Worm (Caenorhabditis elegans) whole organism, early embryonic: ENCODE data around the gene nlp-16.

ENCODE experiments used
- B0310.2 ChIP-seq: sonication (generic microtip); optimal IDR thresholded peaks from 2 replicates; lab custom pipeline; 2016; ENCODE audit warnings: mild to moderate bottlenecking, missing genetic modification characterization, missing compliant biosample characterization
- F13C5.2 ChIP-seq: sonication (generic microtip); optimal IDR thresholded peaks from 2 replicates; lab custom pipeline; 2017; ENCODE audit warnings: mild to moderate bottlenecking, missing genetic modification characterization, inconsistent platforms, missing compliant biosample characterization
- aly-1 ChIP-seq: sonication (generic microtip); optimal IDR thresholded peaks from 2 replicates; lab custom pipeline; 2016; ENCODE audit warnings: missing genetic modification characterization, missing compliant biosample characterization
- ama-1 ChIP-seq: fragments of 150-350 bp; optimal IDR thresholded peaks from 2 replicates; lab custom pipeline; 2014
- ceh-13 ChIP-seq: fragments of 200-800 bp; sonication (Bioruptor generic); optimal IDR thresholded peaks from 2 replicates; lab custom pipeline; 2018; ENCODE audit warnings: mild to moderate bottlenecking, missing genetic modification characterization, missing compliant biosample characterization
- ceh-36 ChIP-seq: sonication (generic microtip); optimal IDR thresholded peaks from 2 replicates; lab custom pipeline; 2016; ENCODE audit warnings: missing genetic modification characterization, inconsistent platforms, missing compliant biosample characterization
- flt-1 ChIP-seq: fragments of 200-800 bp; sonication (Bioruptor generic); IDR thresholded peaks from 2 replicates; pipeline ENCODE4 v1.3.6; 2022; ENCODE audit warnings: missing genetic modification characterization, missing compliant biosample characterization
- hmg-4 ChIP-seq: fragments of 200-800 bp; sonication (Bioruptor generic); optimal IDR thresholded peaks from 2 replicates; lab custom pipeline; 2018; ENCODE audit warnings: mild to moderate bottlenecking, missing genetic modification characterization, missing compliant biosample characterization
- hnd-1 ChIP-seq: sonication (generic microtip); optimal IDR thresholded peaks from 2 replicates; lab custom pipeline; 2016; ENCODE audit warnings: missing genetic modification characterization, missing compliant biosample characterization
- scrt-1 ChIP-seq: fragments of 200-800 bp; sonication (Bioruptor generic); IDR thresholded peaks from 2 replicates; pipeline ENCODE4 v1.3.6; 2022; ENCODE audit warnings: missing genetic modification characterization, missing compliant biosample characterization
- sea-1 ChIP-seq: fragments of 200-800 bp; sonication (Bioruptor generic); conservative IDR thresholded peaks from 2 replicates; pipeline ENCODE4 v1.3.6; 2022; ENCODE audit warnings: missing genetic modification characterization, missing compliant biosample characterization
- tbx-11 ChIP-seq: fragments of 200-800 bp; sonication (Bioruptor generic); IDR thresholded peaks from 2 replicates; pipeline ENCODE4 v1.3.6; 2022; ENCODE audit warnings: missing genetic modification characterization, missing compliant biosample characterization
- tbx-37 ChIP-seq: fragments of 200-800 bp; sonication (Bioruptor generic); conservative IDR thresholded peaks from 2 replicates; pipeline ENCODE4 v1.3.6; 2022; ENCODE audit warnings: missing genetic modification reagents, missing genetic modification characterization, missing compliant biosample characterization
- tra-4 ChIP-seq: sonication (generic microtip); optimal IDR thresholded peaks from 2 replicates; lab custom pipeline; 2017; ENCODE audit warnings: missing genetic modification characterization, missing compliant biosample characterization

DNA sequence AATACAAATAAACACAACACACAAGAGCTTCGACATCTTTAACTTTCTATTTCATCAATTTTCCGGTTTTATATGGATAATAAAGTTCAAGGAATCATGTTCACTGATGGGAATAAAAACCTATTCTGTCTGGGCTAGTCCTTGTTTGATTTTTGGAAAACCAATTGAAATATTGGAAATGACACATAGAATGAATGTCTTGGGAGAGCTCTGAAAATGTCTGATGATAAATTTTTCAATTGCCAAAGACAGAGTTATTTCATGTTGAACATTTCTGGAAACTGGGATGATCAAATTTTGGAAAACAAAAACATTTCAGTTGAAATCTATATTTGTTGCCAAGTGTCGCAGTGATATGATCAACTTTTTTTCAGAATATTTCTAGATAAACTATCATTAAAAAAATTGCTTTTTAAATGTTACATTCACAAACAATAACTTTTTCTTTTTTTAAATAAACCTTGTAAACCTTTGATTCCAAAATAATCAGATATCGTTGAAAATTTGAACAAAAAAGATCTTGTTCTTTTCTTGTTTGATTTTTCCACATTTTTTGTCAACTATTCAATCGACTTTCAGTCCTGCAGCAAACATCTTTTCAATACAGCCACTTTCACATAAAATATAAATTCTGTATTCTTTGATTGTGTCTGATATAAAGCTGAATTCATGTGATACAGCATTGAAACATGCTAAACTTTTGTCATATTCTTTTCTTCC lies 22.0 kb downstream of the nlp-16 start, which contains the start of the genes F58F9.6 and F58F9.8:
- TF ChIP-seq flt-1 (no peak), B0310.2 (tag; lab: Kevin White, UChicago) (no peak), ama-1 (lab: Kevin White, UChicago) (no peak), ceh-36 (tag; lab: Kevin White, UChicago) (no peak), tra-4 (tag; lab: Kevin White, UChicago) (no peak), ceh-13 (GFP tag; lab: Kevin White, UChicago) (no peak), scrt-1 (GFP tag; lab: Robert Waterston, UW) (no peak), hnd-1 (tag; lab: Kevin White, UChicago) (no peak), aly-1 (tag; lab: Kevin White, UChicago) (no peak), F13C5.2 (no peak), tbx-37 (no peak), tbx-11 (GFP tag; lab: Robert Waterston, UW) (no peak), hmg-4 (no peak), sea-1 (GFP tag; lab: Robert Waterston, UW) (no peak)
